Fruit fly (Drosophila melanogaster) whole organism, embryonic: ENCODE measurements around the gene CG1638.
A peak's percentile ranks its signal among the peaks of the same experiment; 100 is the strongest.

Experiments
- Bdp1 ChIP-seq: fragments of 200-800 bp; sonication (Bioruptor generic); optimal IDR thresholded peaks from 3 replicates; lab custom pipeline; 2016; ENCODE audit warnings: missing biosample characterization, missing genetic modification characterization
- CG10565 ChIP-seq: fragments of 200-800 bp; sonication (Bioruptor generic); optimal IDR thresholded peaks from 3 replicates; lab custom pipeline; 2016; ENCODE audit warnings: missing biosample characterization, mild to moderate bottlenecking, missing genetic modification characterization
- CG10979 ChIP-seq: fragments of 200-800 bp; sonication (Bioruptor generic); optimal IDR thresholded peaks from 2 replicates; lab custom pipeline; 2018; ENCODE audit warnings: missing biosample characterization, mild to moderate bottlenecking, missing genetic modification characterization, moderate library complexity
- CG12236 ChIP-seq: fragments of 200-800 bp; sonication (Bioruptor generic); optimal IDR thresholded peaks from 2 replicates; lab custom pipeline; 2016; ENCODE audit warnings: missing biosample characterization, missing genetic modification characterization
- CG13296 ChIP-seq: fragments of 200-800 bp; sonication (Bioruptor generic); optimal IDR thresholded peaks from 3 replicates; lab custom pipeline; 2018; ENCODE audit warnings: missing biosample characterization, mild to moderate bottlenecking, missing genetic modification characterization
- CG14014 ChIP-seq: fragments of 200-800 bp; sonication (Bioruptor generic); IDR thresholded peaks from 2 replicates; pipeline ENCODE4 v1.3.6; 2022; ENCODE audit warnings: missing biosample characterization, missing genetic modification characterization
- CG15011 ChIP-seq: fragments of 200-800 bp; sonication (Bioruptor generic); optimal IDR thresholded peaks from 3 replicates; lab custom pipeline; 2018; ENCODE audit warnings: missing biosample characterization, mild to moderate bottlenecking, missing genetic modification characterization
- CG1647 ChIP-seq: fragments of 200-800 bp; sonication (Bioruptor generic); optimal IDR thresholded peaks from 3 replicates; lab custom pipeline; 2016; ENCODE audit warnings: missing biosample characterization, missing genetic modification characterization
- CG16779 ChIP-seq: fragments of 200-800 bp; sonication (Bioruptor generic); IDR thresholded peaks from 2 replicates; pipeline ENCODE4 v1.3.6; 2022; ENCODE audit warnings: missing biosample characterization, missing genetic modification characterization
- CG17359 ChIP-seq: fragments of 200-800 bp; sonication (Bioruptor generic); optimal IDR thresholded peaks from 3 replicates; lab custom pipeline; 2018; ENCODE audit warnings: missing biosample characterization, mild to moderate bottlenecking, missing genetic modification characterization, moderate library complexity
- CG2202 ChIP-seq: fragments of 200-800 bp; sonication (Bioruptor generic); optimal IDR thresholded peaks from 2 replicates; lab custom pipeline; 2018; ENCODE audit warnings: missing biosample characterization, mild to moderate bottlenecking, missing genetic modification characterization
- CG2678 ChIP-seq: fragments of 200-800 bp; sonication (Bioruptor generic); optimal IDR thresholded peaks from 3 replicates; lab custom pipeline; 2019; ENCODE audit warnings: missing biosample characterization, mild to moderate bottlenecking, missing genetic modification characterization, moderate library complexity
- CG2889 ChIP-seq: fragments of 200-800 bp; sonication (Bioruptor generic); IDR thresholded peaks from 3 replicates; pipeline ENCODE4 v1.3.6; 2022; ENCODE audit warnings: missing biosample characterization, missing genetic modification characterization
- CG34224 ChIP-seq: fragments of 200-800 bp; sonication (Bioruptor generic); IDR thresholded peaks from 3 replicates; pipeline ENCODE4 v1.3.6; 2022; ENCODE audit warnings: missing biosample characterization, missing genetic modification characterization; ENCODE audit not compliant: partially characterized antibody
- CG34376 ChIP-seq: fragments of 200-800 bp; sonication (Bioruptor generic); optimal IDR thresholded peaks from 2 replicates; lab custom pipeline; 2018; ENCODE audit warnings: missing biosample characterization, mild to moderate bottlenecking, missing genetic modification characterization
- CG4707 ChIP-seq: fragments of 200-800 bp; sonication (Bioruptor generic); optimal IDR thresholded peaks from 2 replicates; lab custom pipeline; 2018; ENCODE audit warnings: missing biosample characterization, mild to moderate bottlenecking, missing genetic modification characterization, moderate library complexity
- CG6272 ChIP-seq: fragments of 200-800 bp; sonication (Bioruptor generic); IDR thresholded peaks from 2 replicates; pipeline ENCODE4 v1.3.6; 2022; ENCODE audit warnings: missing biosample characterization, missing genetic modification characterization
- CG6765 ChIP-seq: fragments of 200-800 bp; sonication (Bioruptor generic); optimal IDR thresholded peaks from 3 replicates; lab custom pipeline; 2017; ENCODE audit warnings: missing biosample characterization, mild to moderate bottlenecking, missing genetic modification characterization
- CG6791 ChIP-seq: fragments of 200-800 bp; sonication (Bioruptor generic); IDR thresholded peaks from 3 replicates; pipeline ENCODE4 v1.3.6; 2022; ENCODE audit warnings: missing biosample characterization, missing genetic modification characterization; ENCODE audit not compliant: partially characterized antibody
- CG7987 ChIP-seq: fragments of 200-800 bp; sonication (Bioruptor generic); optimal IDR thresholded peaks from 2 replicates; lab custom pipeline; 2018; ENCODE audit warnings: missing biosample characterization, mild to moderate bottlenecking, missing genetic modification characterization, moderate library complexity
- CG8281 ChIP-seq: fragments of 200-800 bp; sonication (Bioruptor generic); optimal IDR thresholded peaks from 2 replicates; lab custom pipeline; 2018; ENCODE audit warnings: missing biosample characterization, mild to moderate bottlenecking, missing genetic modification characterization, moderate library complexity
- D19B ChIP-seq: fragments of 200-800 bp; sonication (Bioruptor generic); optimal IDR thresholded peaks from 2 replicates; lab custom pipeline; 2017; ENCODE audit warnings: missing biosample characterization, mild to moderate bottlenecking, missing genetic modification characterization
- Dp ChIP-seq: fragments of 200-800 bp; sonication (Bioruptor generic); optimal IDR thresholded peaks from 2 replicates; lab custom pipeline; 2018; ENCODE audit warnings: missing biosample characterization, mild to moderate bottlenecking, missing genetic modification characterization, moderate library complexity
- Hr51 ChIP-seq, 2 experiments: fragments of 200-800 bp; sonication (Bioruptor generic); optimal IDR thresholded peaks; 2 replicates in 1 of 2; 3 replicates in 1 of 2; lab custom pipeline; 2016 to 2018; ENCODE audit warnings: missing biosample characterization in 2 of 2, missing genetic modification characterization in 2 of 2, mild to moderate bottlenecking in 1 of 2, moderate library complexity in 1 of 2
- Med ChIP-seq: fragments of 200-800 bp; sonication (Bioruptor generic); peaks from one replicate; lab custom pipeline; 2016; ENCODE audit warnings: missing biosample characterization, missing genetic modification characterization, mild to moderate bottlenecking, inconsistent platforms, moderate library complexity
- Ptx1 ChIP-seq: fragments of 200-800 bp; sonication (Bioruptor generic); IDR thresholded peaks from 2 replicates; pipeline ENCODE4 v1.3.6; 2022; ENCODE audit warnings: missing biosample characterization, missing genetic modification characterization
- Scr ChIP-seq: fragments of 200-800 bp; sonication (Bioruptor generic); IDR thresholded peaks from 2 replicates; pipeline ENCODE4 v1.3.6; 2022; ENCODE audit warnings: missing biosample characterization, missing genetic modification characterization; ENCODE audit not compliant: partially characterized antibody
- Vsx1 ChIP-seq: fragments of 200-800 bp; sonication (Bioruptor generic); optimal IDR thresholded peaks from 2 replicates; lab custom pipeline; 2017; ENCODE audit warnings: missing biosample characterization, mild to moderate bottlenecking, missing genetic modification characterization, missing genetic modification reagents
- ato ChIP-seq: fragments of 200-800 bp; sonication (Bioruptor generic); IDR thresholded peaks from 2 replicates; pipeline ENCODE4 v1.3.6; 2022; ENCODE audit warnings: missing biosample characterization, missing genetic modification characterization; ENCODE audit not compliant: partially characterized antibody
- bowl ChIP-seq: fragments of 200-800 bp; sonication (Bioruptor generic); IDR thresholded peaks from 2 replicates; pipeline ENCODE4 v1.3.6; 2022; ENCODE audit warnings: missing biosample characterization, missing genetic modification characterization
- dpn ChIP-seq, 2 experiments: fragments of 200-800 bp; sonication (Bioruptor generic); optimal IDR thresholded peaks; 3 replicates each; lab custom pipeline; 2016; ENCODE audit warnings: missing biosample characterization in 2 of 2, missing genetic modification characterization in 2 of 2
- ems ChIP-seq: fragments of 200-800 bp; sonication (Bioruptor generic); optimal IDR thresholded peaks from 3 replicates; lab custom pipeline; 2016; ENCODE audit warnings: missing biosample characterization, missing genetic modification characterization
- eyg ChIP-seq: fragments of 200-800 bp; sonication (Bioruptor generic); optimal IDR thresholded peaks from 3 replicates; lab custom pipeline; 2016; ENCODE audit warnings: missing biosample characterization, missing genetic modification characterization
- gce ChIP-seq: fragments of 200-800 bp; sonication (Bioruptor generic); IDR thresholded peaks from 3 replicates; pipeline ENCODE4 v1.3.6; 2022; ENCODE audit warnings: missing biosample characterization, missing genetic modification characterization
- gcm2 ChIP-seq: fragments of 200-800 bp; sonication (Bioruptor generic); optimal IDR thresholded peaks from 2 replicates; lab custom pipeline; 2016; ENCODE audit warnings: missing biosample characterization, missing genetic modification characterization
- grau ChIP-seq: fragments of 200-800 bp; optimal IDR thresholded peaks from 3 replicates; lab custom pipeline; 2019; ENCODE audit warnings: missing biosample characterization, mild to moderate bottlenecking, missing genetic modification characterization, moderate library complexity
- gsb ChIP-seq: fragments of 200-800 bp; sonication (Bioruptor generic); IDR thresholded peaks from 2 replicates; pipeline ENCODE4 v1.3.6; 2022; ENCODE audit warnings: missing biosample characterization, missing genetic modification characterization
- hb ChIP-seq: fragments of 200-800 bp; sonication (Bioruptor generic); IDR thresholded peaks from 3 replicates; pipeline ENCODE4 v1.3.6; 2022; ENCODE audit warnings: missing biosample characterization, missing genetic modification characterization; ENCODE audit not compliant: partially characterized antibody
- kah ChIP-seq: fragments of 200-800 bp; sonication (Bioruptor generic); optimal IDR thresholded peaks from 2 replicates; lab custom pipeline; 2018; ENCODE audit warnings: missing biosample characterization, mild to moderate bottlenecking, missing genetic modification characterization
- lbe ChIP-seq: fragments of 200-800 bp; sonication (Bioruptor generic); optimal IDR thresholded peaks from 2 replicates; lab custom pipeline; 2016; ENCODE audit warnings: missing biosample characterization, mild to moderate bottlenecking, missing genetic modification characterization
- prd ChIP-seq, 3 experiments: fragments of >200 bp in 2 of 3; fragments of 200-800 bp in 1 of 3; sonication (Bioruptor generic) in 1 of 3; optimal IDR thresholded peaks in 2 of 3; IDR thresholded peaks in 1 of 3; 2 replicates in 2 of 3; 3 replicates in 1 of 3; pipeline versions ENCODE4 v1.3.6 to Lab custom; 2017 to 2022; ENCODE audit warnings: missing biosample characterization in 1 of 3, missing genetic modification characterization in 1 of 3
- pum ChIP-seq: fragments of 200-800 bp; sonication (Bioruptor generic); optimal IDR thresholded peaks from 2 replicates; lab custom pipeline; 2016; ENCODE audit warnings: missing biosample characterization, missing genetic modification characterization
- rib ChIP-seq: fragments of 200-800 bp; sonication (Bioruptor generic); IDR thresholded peaks from 2 replicates; pipeline ENCODE4 v1.3.6; 2022; ENCODE audit warnings: missing biosample characterization, missing genetic modification characterization
- sens ChIP-seq: fragments of 200-800 bp; sonication (Bioruptor generic); peaks from one replicate; lab custom pipeline; 2016; ENCODE audit warnings: missing biosample characterization, missing genetic modification characterization
- slp2 ChIP-seq: fragments of 200-800 bp; sonication (Bioruptor generic); optimal IDR thresholded peaks from 2 replicates; lab custom pipeline; 2016; ENCODE audit warnings: missing biosample characterization, missing genetic modification characterization
- tll ChIP-seq, 2 experiments: fragments of 200-800 bp in 1 of 2; fragments of >200 bp in 1 of 2; sonication (Bioruptor generic) in 1 of 2; optimal IDR thresholded peaks; 2 replicates each; lab custom pipeline; 2017 to 2019; ENCODE audit warnings: missing biosample characterization in 2 of 2, missing genetic modification characterization in 2 of 2, mild to moderate bottlenecking in 1 of 2, moderate library complexity in 1 of 2
- vfl ChIP-seq: fragments of 200-800 bp; sonication (Bioruptor generic); optimal IDR thresholded peaks from 2 replicates; lab custom pipeline; 2016; ENCODE audit warnings: missing biosample characterization, missing genetic modification characterization
- yki ChIP-seq: fragments of >200 bp; optimal IDR thresholded peaks from 3 replicates; lab custom pipeline; 2018

The CG1638 gene

DNA sequence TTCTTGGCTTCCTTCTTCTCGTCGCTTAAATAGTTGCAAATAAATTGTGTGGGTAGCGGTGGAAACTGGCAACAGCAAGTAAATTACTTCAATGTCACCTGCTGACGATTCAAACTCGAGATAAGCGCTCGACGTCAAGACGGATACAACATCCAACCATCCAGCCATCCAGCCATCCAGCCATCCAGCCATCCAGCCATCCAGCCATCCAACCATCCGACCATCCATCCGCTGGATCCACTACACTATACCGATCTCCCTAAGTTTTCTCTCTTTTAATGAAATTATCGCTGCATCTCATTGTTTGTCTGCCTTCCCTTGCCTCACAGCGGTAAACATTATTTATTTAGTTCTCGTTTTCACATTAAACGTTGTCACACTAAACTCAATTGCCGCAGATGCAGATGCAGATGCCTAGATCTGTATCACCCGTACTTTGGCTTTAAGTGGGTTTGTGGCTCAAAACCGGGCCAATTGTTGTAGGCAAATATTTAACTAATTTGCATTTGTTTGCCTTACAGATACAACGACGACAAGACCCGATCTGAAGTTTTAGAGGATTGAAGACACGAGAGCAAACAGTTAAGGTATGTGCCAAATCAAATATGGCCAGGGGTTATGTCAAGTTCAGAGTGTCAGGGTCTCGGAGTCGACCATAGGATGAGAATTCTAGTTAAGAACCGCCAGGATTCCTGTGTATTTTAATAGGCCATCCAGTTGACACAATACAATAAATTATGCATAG lies 41.4 kb upstream of the CG1638 start (continued):
- no peak for TF ChIP-seq kah (GFP tag; lab: Kevin White, UChicago)
- peak; percentile 26 for TF ChIP-seq CG2202 (tag; lab: Kevin White, UChicago)
- TF ChIP-seq hb (GFP tag; lab: Robert Waterston, UW): no peak
- no peak for TF ChIP-seq CG2889 (GFP tag; lab: Robert Waterston, UW)
- TF ChIP-seq Dp (GFP tag; lab: Kevin White, UChicago): no peak
- no peak for TF ChIP-seq bowl (GFP tag; lab: Robert Waterston, UW)
- TF ChIP-seq dpn (GFP tag; optimal IDR thresholded peaks at IDR 0.05; lab: Kevin White, UChicago): no peak
- TF ChIP-seq CG1647 (GFP tag; lab: Kevin White, UChicago): no peak
- no peak for TF ChIP-seq gsb (GFP tag; lab: Robert Waterston, UW)
- TF ChIP-seq Bdp1 (GFP tag; lab: Kevin White, UChicago): no peak
- TF ChIP-seq pum (GFP tag; lab: Kevin White, UChicago): no peak
- no peak for TF ChIP-seq Hr51 (GFP tag; optimal IDR thresholded peaks at IDR 0.05; lab: Kevin White, UChicago)
- no peak for TF ChIP-seq grau (tag; lab: Kevin White, UChicago)
- TF ChIP-seq CG6765 (GFP tag; lab: Kevin White, UChicago): no peak
- TF ChIP-seq CG8281 (tag; lab: Kevin White, UChicago): peak; percentile 95
- TF ChIP-seq eyg (GFP tag; lab: Kevin White, UChicago): no peak
- peak; percentile 12 for TF ChIP-seq CG10979
- TF ChIP-seq CG2678 (tag; lab: Kevin White, UChicago): peak; percentile 29
- TF ChIP-seq CG13296 (GFP tag; lab: Kevin White, UChicago): no peak
- TF ChIP-seq Vsx1 (GFP tag; lab: Kevin White, UChicago): no peak
- TF ChIP-seq rib (GFP tag; lab: Robert Waterston, UW): no peak
- TF ChIP-seq tll (GFP tag; optimal IDR thresholded peaks at IDR 0.05; lab: Kevin White, UChicago): peak in 1 of 2 experiments; percentile 67
- TF ChIP-seq D19B (GFP tag; lab: Kevin White, UChicago): no peak
- no peak for TF ChIP-seq CG15011 (GFP tag; lab: Kevin White, UChicago)
- no peak for TF ChIP-seq Scr (GFP tag; lab: Robert Waterston, UW)
- no peak for TF ChIP-seq CG12236 (GFP tag; lab: Kevin White, UChicago)
- TF ChIP-seq Ptx1 (GFP tag; lab: Robert Waterston, UW): no peak
- TF ChIP-seq sens (GFP tag; lab: Kevin White, UChicago): peak; percentile 87
- TF ChIP-seq Med: no peak
- TF ChIP-seq ems (GFP tag; lab: Kevin White, UChicago): no peak
- no peak for TF ChIP-seq CG16779
- no peak for TF ChIP-seq CG6791 (GFP tag; lab: Robert Waterston, UW)
- TF ChIP-seq prd (optimal IDR thresholded peaks at IDR 0.05; lab: Kevin White, UChicago): no peak
- TF ChIP-seq prd (GFP tag; IDR thresholded peaks at IDR 0.05; lab: Robert Waterston, UW): no peak
- no peak for TF ChIP-seq CG34376
- TF ChIP-seq gce (GFP tag; lab: Robert Waterston, UW): 0 out of 3 replicates have a peak, but pooled peaks have one; percentile 43
- no peak for TF ChIP-seq gcm2
- no peak for TF ChIP-seq slp2
- no peak for TF ChIP-seq CG10565 (GFP tag; lab: Kevin White, UChicago)
- TF ChIP-seq CG34224 (GFP tag; lab: Robert Waterston, UW): no peak
- no peak for TF ChIP-seq lbe
- no peak for TF ChIP-seq vfl
- TF ChIP-seq CG7987 (GFP tag; lab: Kevin White, UChicago): no peak
- TF ChIP-seq yki (lab: Kevin White, UChicago): no peak
- TF ChIP-seq CG6272: no peak
- TF ChIP-seq CG4707 (GFP tag; lab: Kevin White, UChicago): peak; percentile 22
- no peak for TF ChIP-seq ato (GFP tag; lab: Robert Waterston, UW)
- no peak for TF ChIP-seq CG14014 (GFP tag; lab: Robert Waterston, UW)
- TF ChIP-seq CG17359: no peak
